Worm (Caenorhabditis elegans) whole organism, mixed stage, embryonic: ENCODE data around the gene timp-1.

ENCODE experiments used
- M03D4.4 ChIP-seq: sonication (generic microtip); optimal IDR thresholded peaks from 2 replicates; lab custom pipeline; 2017; ENCODE audit warnings: mild to moderate bottlenecking, missing genetic modification characterization, missing compliant biosample characterization
- bed-3 ChIP-seq: fragments of 200-800 bp; sonication (Bioruptor generic); optimal IDR thresholded peaks from 3 replicates; lab custom pipeline; 2018; ENCODE audit warnings: mild to moderate bottlenecking, missing genetic modification characterization, moderate library complexity, missing compliant biosample characterization
- blmp-1 ChIP-seq: fragments of 150-350 bp; optimal IDR thresholded peaks from 2 replicates; lab custom pipeline; 2014; ENCODE audit warnings: missing biosample characterization, missing genetic modification characterization
- ceh-39 ChIP-seq: fragments of 150-350 bp; optimal IDR thresholded peaks from 2 replicates; lab custom pipeline; 2014; ENCODE audit warnings: missing biosample characterization, missing genetic modification characterization
- ceh-43 ChIP-seq: fragments of 200-800 bp; sonication (Bioruptor generic); optimal IDR thresholded peaks from 2 replicates; lab custom pipeline; 2018; ENCODE audit warnings: mild to moderate bottlenecking, missing genetic modification characterization, moderate library complexity, missing compliant biosample characterization
- ceh-83 ChIP-seq: fragments of 200-800 bp; sonication (Bioruptor generic); optimal IDR thresholded peaks from 2 replicates; lab custom pipeline; 2018; ENCODE audit warnings: mild to moderate bottlenecking, missing genetic modification characterization, missing compliant biosample characterization
- ces-1 ChIP-seq: fragments of 150-350 bp; optimal IDR thresholded peaks from 2 replicates; lab custom pipeline; 2014; ENCODE audit warnings: missing biosample characterization, missing genetic modification reagents, missing genetic modification characterization
- cnd-1 ChIP-seq: fragments of 200-800 bp; sonication (Bioruptor generic); optimal IDR thresholded peaks from 2 replicates; lab custom pipeline; 2018; ENCODE audit warnings: mild to moderate bottlenecking, missing genetic modification characterization, missing compliant biosample characterization
- drap-1 ChIP-seq: fragments of 200-800 bp; sonication (Bioruptor generic); optimal IDR thresholded peaks from 3 replicates; lab custom pipeline; 2018; ENCODE audit warnings: mild to moderate bottlenecking, missing genetic modification characterization, missing compliant biosample characterization
- elt-1 ChIP-seq: sonication (generic microtip); optimal IDR thresholded peaks from 2 replicates; lab custom pipeline; 2017; ENCODE audit warnings: missing genetic modification characterization, mild to moderate bottlenecking, missing compliant biosample characterization, antibody characterized with exemption, moderate library complexity, borderline replicate concordance; ENCODE audit not compliant: insufficient read depth
- flh-1 ChIP-seq: fragments of 200-800 bp; sonication (Bioruptor generic); optimal IDR thresholded peaks from 2 replicates; lab custom pipeline; 2018; ENCODE audit warnings: mild to moderate bottlenecking, missing genetic modification characterization, moderate library complexity, missing compliant biosample characterization
- ham-2 ChIP-seq: fragments of 200-800 bp; sonication (Bioruptor generic); optimal IDR thresholded peaks from 2 replicates; lab custom pipeline; 2018; ENCODE audit warnings: mild to moderate bottlenecking, missing genetic modification characterization, missing compliant biosample characterization
- hlh-1 ChIP-seq: fragments of 150-350 bp; optimal IDR thresholded peaks from 2 replicates; lab custom pipeline; 2014; ENCODE audit warnings: missing biosample characterization, missing genetic modification reagents, missing genetic modification characterization
- lin-13 ChIP-seq: fragments of 150-350 bp; optimal IDR thresholded peaks from 2 replicates; lab custom pipeline; 2014; ENCODE audit warnings: missing biosample characterization, missing genetic modification characterization
- lin-32 ChIP-seq: fragments of 200-800 bp; sonication (Bioruptor generic); optimal IDR thresholded peaks from 2 replicates; lab custom pipeline; 2018; ENCODE audit warnings: mild to moderate bottlenecking, missing genetic modification characterization, missing compliant biosample characterization
- lsy-2 ChIP-seq: fragments of 150-350 bp; optimal IDR thresholded peaks from 2 replicates; lab custom pipeline; 2014; ENCODE audit warnings: missing biosample characterization, missing genetic modification characterization
- mep-1 ChIP-seq: fragments of 150-350 bp; optimal IDR thresholded peaks from 2 replicates; lab custom pipeline; 2017; ENCODE audit warnings: missing biosample characterization, missing genetic modification reagents, missing genetic modification characterization, inconsistent platforms
- mls-2 ChIP-seq: sonication (generic microtip); optimal IDR thresholded peaks from 2 replicates; lab custom pipeline; 2016; ENCODE audit warnings: mild to moderate bottlenecking, missing genetic modification characterization, moderate library complexity, missing compliant biosample characterization
- nhr-12 ChIP-seq: fragments of 150-350 bp; optimal IDR thresholded peaks from 2 replicates; lab custom pipeline; 2014; ENCODE audit warnings: missing biosample characterization, missing genetic modification characterization
- nhr-2 ChIP-seq: fragments of 150-350 bp; optimal IDR thresholded peaks from 2 replicates; lab custom pipeline; 2014; ENCODE audit warnings: missing biosample characterization, missing genetic modification characterization
- nhr-237 ChIP-seq: fragments of 150-350 bp; optimal IDR thresholded peaks from 2 replicates; lab custom pipeline; 2014; ENCODE audit warnings: missing biosample characterization, missing genetic modification characterization
- nhr-28 ChIP-seq: fragments of 150-350 bp; optimal IDR thresholded peaks from 2 replicates; lab custom pipeline; 2014; ENCODE audit warnings: missing biosample characterization, missing genetic modification characterization
- nhr-76 ChIP-seq: sonication (generic microtip); optimal IDR thresholded peaks from 2 replicates; lab custom pipeline; 2017; ENCODE audit warnings: missing biosample characterization, missing genetic modification characterization
- pha-4 ChIP-seq: fragments of 150-350 bp; optimal IDR thresholded peaks from 2 replicates; lab custom pipeline; 2018; ENCODE audit warnings: missing biosample characterization, missing genetic modification reagents, missing genetic modification characterization
- sem-2 ChIP-seq: fragments of 200-800 bp; sonication (Bioruptor generic); optimal IDR thresholded peaks from 2 replicates; lab custom pipeline; 2018; ENCODE audit warnings: mild to moderate bottlenecking, missing genetic modification characterization, missing compliant biosample characterization
- snpc-4 ChIP-seq: fragments of 150-350 bp; optimal IDR thresholded peaks from 2 replicates; lab custom pipeline; 2014; ENCODE audit warnings: missing biosample characterization, missing genetic modification characterization
- sptf-1 ChIP-seq: sonication (generic microtip); optimal IDR thresholded peaks from 2 replicates; lab custom pipeline; 2017; ENCODE audit warnings: mild to moderate bottlenecking, missing genetic modification characterization, moderate library complexity, missing compliant biosample characterization
- tbx-8 ChIP-seq: fragments of 200-800 bp; sonication (Bioruptor generic); optimal IDR thresholded peaks from 2 replicates; lab custom pipeline; 2018; ENCODE audit warnings: mild to moderate bottlenecking, missing genetic modification characterization, moderate library complexity, missing compliant biosample characterization
- unc-120 ChIP-seq: sonication (generic microtip); optimal IDR thresholded peaks from 2 replicates; lab custom pipeline; 2017; ENCODE audit warnings: missing genetic modification characterization, missing compliant biosample characterization; ENCODE audit not compliant: poor library complexity, severe bottlenecking
- unc-39 ChIP-seq: fragments of 150-350 bp; optimal IDR thresholded peaks from 2 replicates; lab custom pipeline; 2014; ENCODE audit warnings: missing biosample characterization, missing genetic modification characterization
- unc-62 ChIP-seq: fragments of 150-350 bp; optimal IDR thresholded peaks from 2 replicates; lab custom pipeline; 2014; ENCODE audit warnings: missing biosample characterization, missing genetic modification reagents, missing genetic modification characterization
- zip-8 ChIP-seq: fragments of 150-350 bp; optimal IDR thresholded peaks from 2 replicates; lab custom pipeline; 2014; ENCODE audit warnings: missing biosample characterization, missing genetic modification characterization
- ztf-11 ChIP-seq: fragments of 150-350 bp; optimal IDR thresholded peaks from 2 replicates; lab custom pipeline; 2014; ENCODE audit warnings: missing biosample characterization, missing genetic modification characterization

The timp-1 gene

DNA sequence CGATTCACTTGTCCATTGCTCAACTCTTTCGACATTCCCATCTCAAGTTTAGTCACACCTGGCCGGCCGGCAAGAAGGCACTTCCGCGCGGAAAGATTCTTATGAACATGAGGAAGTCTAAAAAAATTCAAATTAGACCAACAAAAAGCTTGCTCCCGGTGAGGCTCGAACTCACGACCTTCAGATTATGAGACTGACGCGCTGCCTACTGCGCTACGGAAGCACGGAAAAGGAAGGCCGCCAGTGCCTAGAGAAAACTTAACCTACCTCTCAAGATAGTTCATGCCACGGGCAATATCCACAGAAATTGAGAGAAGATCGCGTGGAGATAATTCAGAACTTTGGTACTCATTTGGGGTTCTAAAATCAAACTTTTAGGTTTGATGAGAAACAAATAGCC, 23.0 kb downstream of the timp-1 start:
- no peak for TF ChIP-seq hlh-1 (tag; lab: Kevin White, UChicago)
- no peak for TF ChIP-seq lin-13 (tag; lab: Kevin White, UChicago)
- TF ChIP-seq pha-4: no peak
- TF ChIP-seq tbx-8 (GFP tag; lab: Kevin White, UChicago): no peak
- TF ChIP-seq nhr-12: no peak
- peak; percentile 5 for TF ChIP-seq M03D4.4 (tag; lab: Kevin White, UChicago)
- TF ChIP-seq ceh-83 (GFP tag; lab: Kevin White, UChicago): peak; percentile 68
- TF ChIP-seq flh-1 (GFP tag; lab: Kevin White, UChicago): no peak
- peak; percentile 11 for TF ChIP-seq drap-1 (GFP tag; lab: Kevin White, UChicago)
- TF ChIP-seq mls-2 (tag; lab: Kevin White, UChicago): no peak
- TF ChIP-seq zip-8 (tag; lab: Kevin White, UChicago): no peak
- no peak for TF ChIP-seq sem-2 (GFP tag; lab: Kevin White, UChicago)
- no peak for TF ChIP-seq lsy-2 (tag; lab: Kevin White, UChicago)
- TF ChIP-seq elt-1 (tag; lab: Kevin White, UChicago): no peak
- no peak for TF ChIP-seq lin-32
- TF ChIP-seq unc-120: peak; percentile 38
- TF ChIP-seq, all 35 proteins: peak for 4

DNA sequence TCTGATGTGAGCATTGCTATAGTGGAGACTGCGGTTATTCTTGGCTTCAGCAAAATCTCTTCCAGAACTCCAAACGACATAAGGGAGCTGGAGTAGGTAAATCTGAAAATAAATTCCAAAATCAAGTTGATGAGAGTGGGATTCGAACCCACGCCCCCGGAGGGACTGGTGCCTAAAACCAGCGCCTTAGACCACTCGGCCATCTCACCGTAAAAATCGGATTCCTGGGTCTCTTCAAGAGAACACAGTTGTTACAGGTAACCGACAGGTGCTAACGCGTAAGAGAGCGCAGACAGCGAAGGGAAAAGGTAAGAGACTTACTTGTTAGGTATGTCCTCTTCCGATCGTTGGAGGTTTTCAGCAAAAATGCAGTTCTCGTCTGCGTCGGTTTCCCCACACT, 28.3 kb downstream of the timp-1 start:
- no peak for TF ChIP-seq nhr-237 (tag; lab: Kevin White, UChicago)
- TF ChIP-seq elt-1 (tag; lab: Kevin White, UChicago): no peak
- peak; percentile 74 for TF ChIP-seq ceh-83 (GFP tag; lab: Kevin White, UChicago)
- no peak for TF ChIP-seq ces-1
- no peak for TF ChIP-seq blmp-1 (tag; lab: Kevin White, UChicago)
- no peak for TF ChIP-seq unc-62 (GFP tag; lab: Kevin White, UChicago)
- no peak for TF ChIP-seq nhr-28 (tag; lab: Kevin White, UChicago)
- peak; percentile 46 for TF ChIP-seq cnd-1 (tag; lab: Kevin White, UChicago)
- no peak for TF ChIP-seq bed-3
- TF ChIP-seq lin-32: peak; percentile 18
- TF ChIP-seq sptf-1: no peak
- no peak for TF ChIP-seq ztf-11
- TF ChIP-seq hlh-1 (tag; lab: Kevin White, UChicago): peak; percentile 71
- TF ChIP-seq zip-8 (tag; lab: Kevin White, UChicago): no peak
- peak; percentile 45 for TF ChIP-seq ham-2 (GFP tag; lab: Kevin White, UChicago)
- peak; percentile 57 for TF ChIP-seq M03D4.4 (tag; lab: Kevin White, UChicago)
- TF ChIP-seq nhr-2 (tag; lab: Kevin White, UChicago): no peak
- TF ChIP-seq unc-39 (tag; lab: Kevin White, UChicago): no peak
- no peak for TF ChIP-seq pha-4
- no peak for TF ChIP-seq lsy-2 (tag; lab: Kevin White, UChicago)
- no peak for TF ChIP-seq lin-13 (tag; lab: Kevin White, UChicago)
- no peak for TF ChIP-seq ceh-39 (tag; lab: Kevin White, UChicago)
- no peak for TF ChIP-seq nhr-76
- TF ChIP-seq snpc-4 (tag; lab: Kevin White, UChicago): no peak
- no peak for TF ChIP-seq tbx-8 (GFP tag; lab: Kevin White, UChicago)
- no peak for TF ChIP-seq flh-1 (GFP tag; lab: Kevin White, UChicago)
- TF ChIP-seq drap-1 (GFP tag; lab: Kevin White, UChicago): peak; percentile 45

DNA sequence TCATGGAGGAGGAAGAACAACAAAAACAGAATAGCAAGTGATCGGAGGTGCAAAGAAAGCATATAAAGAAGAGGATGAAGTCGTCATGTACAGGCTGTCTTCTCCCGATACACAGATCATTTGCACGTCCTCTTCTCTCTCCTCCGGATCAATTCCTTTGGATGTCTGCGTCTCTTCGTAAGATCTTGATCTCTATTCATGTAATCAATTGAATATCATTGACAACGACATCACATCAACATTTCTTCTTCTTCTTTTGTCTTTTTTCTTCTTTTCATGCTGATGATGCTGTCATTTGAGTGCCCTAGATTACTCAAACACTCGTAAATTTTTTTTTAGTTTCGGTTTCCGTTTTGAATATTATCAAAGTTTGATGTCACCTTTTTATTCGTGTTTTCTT, 31.3 kb downstream of the timp-1 start, which contains the start of gene rol-3:
TSS of gene rol-3 (minus strand) at position 120 of the 400 bp plus-strand sequence.
- TF ChIP-seq hlh-1 (tag; lab: Kevin White, UChicago): no peak
- TF ChIP-seq ceh-83 (GFP tag; lab: Kevin White, UChicago): no peak
- TF ChIP-seq unc-62 (GFP tag; lab: Kevin White, UChicago): no peak
- TF ChIP-seq ceh-43 (GFP tag; lab: Kevin White, UChicago): no peak
- no peak for TF ChIP-seq ham-2 (GFP tag; lab: Kevin White, UChicago)
- no peak for TF ChIP-seq nhr-2 (tag; lab: Kevin White, UChicago)
- TF ChIP-seq nhr-76: no peak
- TF ChIP-seq unc-39 (tag; lab: Kevin White, UChicago): no peak
- TF ChIP-seq snpc-4 (tag; lab: Kevin White, UChicago): no peak
- no peak for TF ChIP-seq ces-1
- TF ChIP-seq nhr-12: no peak
- TF ChIP-seq blmp-1 (tag; lab: Kevin White, UChicago): no peak
- no peak for TF ChIP-seq sem-2 (GFP tag; lab: Kevin White, UChicago)
- TF ChIP-seq unc-120: no peak
- TF ChIP-seq bed-3: no peak

DNA sequence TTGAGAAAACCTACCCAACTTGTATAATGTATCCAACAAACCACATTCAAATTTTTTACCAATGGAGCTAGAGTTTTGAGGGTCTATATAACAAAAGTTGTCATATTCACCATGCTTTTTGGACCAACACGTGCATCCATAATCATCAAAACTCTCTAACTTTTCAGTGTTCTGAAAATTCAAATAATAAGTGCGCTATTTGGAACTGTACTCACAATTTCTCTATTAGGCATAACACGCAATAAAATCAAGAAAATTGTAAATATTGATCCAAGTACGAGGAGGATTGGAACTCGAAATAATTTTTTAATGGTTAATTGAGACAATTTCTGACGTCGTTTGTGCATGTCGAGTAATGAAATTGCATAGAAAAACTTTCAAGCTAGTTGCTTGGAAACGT, 32.9 kb downstream of the timp-1 start, which contains the start of gene C16D9.3:
TSS of gene C16D9.3 (minus strand) at position 101 of the 400 bp plus-strand sequence.
- TF ChIP-seq sem-2 (GFP tag; lab: Kevin White, UChicago) (no peak), ham-2 (GFP tag; lab: Kevin White, UChicago) (no peak), cnd-1 (tag; lab: Kevin White, UChicago) (no peak), mep-1 (tag; lab: Kevin White, UChicago) (no peak), ceh-43 (GFP tag; lab: Kevin White, UChicago) (no peak), ceh-39 (tag; lab: Kevin White, UChicago) (no peak), nhr-12 (no peak), lin-32 (no peak), bed-3 (no peak), snpc-4 (tag; lab: Kevin White, UChicago) (no peak), unc-39 (tag; lab: Kevin White, UChicago) (no peak)
- TF ChIP-seq, all 35 proteins: peak for 0
